Worm (Caenorhabditis elegans): ENCODE data around the gene ugt-15.

The ugt-15 gene

ce11 chrV:12815386-12815785 lies 11.9 kb upstream of the ugt-15 start:
- TF ChIP-seq med-1 (GFP tag; optimal IDR thresholded peaks at IDR 0.05; ENCODE audit: insufficient read depth): no peak
- no peak for TF ChIP-seq klf-2 (GFP tag; conservative IDR thresholded peaks at IDR 0.05)
- no peak for TF ChIP-seq T22C8.4 (GFP tag; IDR thresholded peaks at IDR 0.05)
- TF ChIP-seq ztf-29 (GFP tag; IDR thresholded peaks at IDR 0.05): no peak
- no peak for TF ChIP-seq tab-1 (GFP tag; IDR thresholded peaks at IDR 0.05)
- no peak for TF ChIP-seq flt-1 (GFP tag; IDR thresholded peaks at IDR 0.05)
- TF ChIP-seq cog-1 (tag; optimal IDR thresholded peaks at IDR 0.05): no peak

DNA sequence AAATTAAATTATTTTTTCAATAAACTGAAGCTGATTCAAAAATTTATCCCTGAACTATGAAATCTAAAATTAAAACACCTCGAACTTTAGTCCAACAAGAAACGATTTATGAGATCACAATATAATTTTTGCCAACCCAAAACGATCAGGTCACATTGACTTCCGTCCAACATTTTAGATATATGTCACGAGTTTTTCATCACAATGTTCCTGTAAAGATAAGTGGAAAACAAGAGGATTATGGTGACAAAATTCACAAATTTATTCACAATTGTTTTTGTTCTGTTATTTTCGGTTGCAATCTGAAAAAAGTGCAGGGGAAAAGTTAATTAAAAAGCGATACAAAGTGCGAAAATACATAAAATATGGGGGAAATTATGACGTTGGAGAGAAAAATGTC lies 10.6 kb upstream of the ugt-15 start:
- no peak for TF ChIP-seq ztf-29 (GFP tag; IDR thresholded peaks at IDR 0.05)
- no peak for TF ChIP-seq flt-1 (GFP tag; IDR thresholded peaks at IDR 0.05)
- TF ChIP-seq ztf-23 (GFP tag; IDR thresholded peaks at IDR 0.05): no peak
- no peak for TF ChIP-seq med-1 (GFP tag; optimal IDR thresholded peaks at IDR 0.05; ENCODE audit: insufficient read depth)
- TF ChIP-seq tab-1 (GFP tag; IDR thresholded peaks at IDR 0.05): no peak
- TF ChIP-seq klf-2 (GFP tag; conservative IDR thresholded peaks at IDR 0.05): no peak

DNA sequence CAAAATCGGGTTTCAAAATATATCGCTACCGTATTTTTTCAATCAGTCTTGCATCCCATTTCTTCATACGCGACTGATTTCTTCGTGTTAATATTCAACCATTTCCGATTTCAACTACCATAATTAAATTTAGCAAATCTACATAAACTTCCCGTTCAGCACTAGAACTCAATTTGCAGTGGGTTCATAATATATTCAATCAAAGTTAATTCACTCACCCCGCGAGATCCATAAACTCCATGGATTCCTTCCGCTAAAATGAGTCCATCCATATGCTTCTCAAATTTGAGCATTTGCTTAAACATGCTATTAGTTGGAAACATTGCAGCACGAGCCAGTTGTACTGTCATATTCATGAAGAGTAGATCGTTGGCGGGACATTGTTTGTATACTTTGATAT lies 8.8 kb upstream of the ugt-15 start:
- TF ChIP-seq klf-2 (GFP tag; conservative IDR thresholded peaks at IDR 0.05): no peak
- no peak for TF ChIP-seq flt-1 (GFP tag; IDR thresholded peaks at IDR 0.05)
- no peak for TF ChIP-seq med-1 (GFP tag; optimal IDR thresholded peaks at IDR 0.05; ENCODE audit: insufficient read depth)
- no peak for TF ChIP-seq ref-1 (GFP tag; conservative IDR thresholded peaks at IDR 0.05)
- no peak for TF ChIP-seq ztf-29 (GFP tag; IDR thresholded peaks at IDR 0.05)
- TF ChIP-seq tab-1 (GFP tag; IDR thresholded peaks at IDR 0.05): no peak
- no peak for TF ChIP-seq ztf-23 (GFP tag; IDR thresholded peaks at IDR 0.05)
- no peak for TF ChIP-seq cog-1 (tag; optimal IDR thresholded peaks at IDR 0.05)
- TF ChIP-seq T22C8.4 (GFP tag; IDR thresholded peaks at IDR 0.05): no peak

ce11 chrV:12819155-12819554 lies 8.2 kb upstream of the ugt-15 start:
- TF ChIP-seq T22C8.4 (GFP tag; IDR thresholded peaks at IDR 0.05) (no peak), ztf-23 (GFP tag; IDR thresholded peaks at IDR 0.05) (no peak), ztf-29 (GFP tag; IDR thresholded peaks at IDR 0.05) (no peak), med-1 (GFP tag; optimal IDR thresholded peaks at IDR 0.05; ENCODE audit: insufficient read depth) (no peak)

DNA sequence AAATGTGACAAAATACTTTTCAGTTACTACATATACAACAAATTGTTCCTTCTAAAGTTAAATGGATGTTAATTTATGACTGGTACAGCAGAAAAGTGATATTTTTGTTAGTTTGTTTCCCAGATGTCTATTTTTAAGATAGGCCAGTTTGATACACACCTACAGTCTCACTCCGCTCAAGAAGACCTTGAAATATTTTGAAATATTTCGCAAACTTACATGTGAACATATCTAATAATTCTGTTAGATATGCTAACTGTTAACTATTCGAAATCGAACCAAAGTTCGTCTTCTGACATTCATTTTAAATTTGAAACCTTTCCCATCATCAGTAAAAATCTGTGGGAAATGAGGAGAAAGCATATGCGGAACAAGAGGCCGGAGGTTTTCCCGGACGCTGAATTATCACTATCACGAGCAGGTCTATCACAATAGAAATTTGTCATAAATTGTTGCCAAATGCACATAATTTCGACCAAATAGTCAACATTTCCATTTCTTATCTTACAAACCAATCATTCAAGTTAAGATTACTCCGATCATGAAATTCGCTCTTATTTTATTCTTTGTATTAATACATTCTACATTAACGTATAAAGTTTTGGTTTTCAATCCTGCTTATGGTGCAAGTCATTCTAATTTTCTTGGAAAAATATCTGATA lies 7.4 kb upstream of the ugt-15 start, which contains the start of the genes ZC443.4 and ugt-18:
Gene ZC443.4, minus strand, starts transcription at position 95 of the 662 bp plus-strand sequence.
Gene ugt-18, plus strand, starts transcription at position 469 of the 662 bp plus-strand sequence.
- no peak for TF ChIP-seq flt-1 (GFP tag; IDR thresholded peaks at IDR 0.05)
- TF ChIP-seq tab-1 (GFP tag; IDR thresholded peaks at IDR 0.05): no peak

ce11 chrV:12822065-12822464 lies 5.3 kb upstream of the ugt-15 start:
- TF ChIP-seq flt-1 (GFP tag; IDR thresholded peaks at IDR 0.05): no peak
- no peak for TF ChIP-seq T22C8.4 (GFP tag; IDR thresholded peaks at IDR 0.05)
- TF ChIP-seq med-1 (GFP tag; optimal IDR thresholded peaks at IDR 0.05; ENCODE audit: insufficient read depth): no peak
- TF ChIP-seq klf-2 (GFP tag; conservative IDR thresholded peaks at IDR 0.05): no peak
- no peak for TF ChIP-seq ztf-23 (GFP tag; IDR thresholded peaks at IDR 0.05)
- no peak for TF ChIP-seq tab-1 (GFP tag; IDR thresholded peaks at IDR 0.05)
- TF ChIP-seq cog-1 (tag; optimal IDR thresholded peaks at IDR 0.05): no peak
- no peak for TF ChIP-seq ztf-29 (GFP tag; IDR thresholded peaks at IDR 0.05)
- no peak for TF ChIP-seq ref-1 (GFP tag; conservative IDR thresholded peaks at IDR 0.05)

- no peak for TF ChIP-seq tab-1 (GFP tag; IDR thresholded peaks at IDR 0.05)
- no peak for TF ChIP-seq ztf-29 (GFP tag; IDR thresholded peaks at IDR 0.05)
- TF ChIP-seq flt-1 (GFP tag; IDR thresholded peaks at IDR 0.05): no peak
- no peak for TF ChIP-seq ref-1 (GFP tag; conservative IDR thresholded peaks at IDR 0.05)
- no peak for TF ChIP-seq cog-1 (tag; optimal IDR thresholded peaks at IDR 0.05)
- no peak for TF ChIP-seq T22C8.4 (GFP tag; IDR thresholded peaks at IDR 0.05)
- TF ChIP-seq klf-2 (GFP tag; conservative IDR thresholded peaks at IDR 0.05): no peak
- TF ChIP-seq med-1 (GFP tag; optimal IDR thresholded peaks at IDR 0.05; ENCODE audit: insufficient read depth): no peak
- no peak for TF ChIP-seq ztf-23 (GFP tag; IDR thresholded peaks at IDR 0.05)
Observed at ce11 chrV:12824777-12825176, 2.5 kb upstream of the ugt-15 start, which contains the start of gene ugt-16. TSS of gene ugt-16 (plus strand) at chrV:12825024.

ce11 chrV:12835388-12835787 lies 8.1 kb downstream of the ugt-15 start, which contains the start of gene C44H9.4:
TSS of gene C44H9.4 (plus strand) at chrV:12835688.
- TF ChIP-seq ztf-29 (GFP tag; IDR thresholded peaks at IDR 0.05) (no peak), T22C8.4 (GFP tag; IDR thresholded peaks at IDR 0.05) (no peak), flt-1 (GFP tag; IDR thresholded peaks at IDR 0.05) (no peak), klf-2 (GFP tag; conservative IDR thresholded peaks at IDR 0.05) (no peak), cog-1 (tag; optimal IDR thresholded peaks at IDR 0.05) (no peak), ref-1 (GFP tag; conservative IDR thresholded peaks at IDR 0.05) (no peak)

DNA sequence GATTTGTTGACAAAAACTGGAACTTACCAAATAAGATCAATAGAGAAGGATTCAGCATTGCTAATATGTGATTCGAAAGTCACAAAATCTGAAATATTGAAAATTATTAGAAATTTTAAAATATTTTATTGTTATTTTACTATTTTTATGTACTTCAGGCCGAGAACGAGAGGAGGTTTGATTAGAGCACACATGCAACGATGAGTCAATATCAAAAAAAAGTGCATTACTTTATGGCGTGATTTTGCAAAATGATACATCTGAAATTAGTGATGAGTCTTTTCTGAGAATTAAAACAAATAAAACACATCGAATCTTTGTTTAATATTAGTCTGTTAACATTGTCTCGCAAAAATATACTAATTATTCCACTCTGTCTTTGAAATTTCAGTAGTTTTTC lies 17.4 kb downstream of the ugt-15 start:
- no peak for TF ChIP-seq ztf-29 (GFP tag; IDR thresholded peaks at IDR 0.05)
- no peak for TF ChIP-seq ref-1 (GFP tag; conservative IDR thresholded peaks at IDR 0.05)
- TF ChIP-seq ztf-23 (GFP tag; IDR thresholded peaks at IDR 0.05): no peak
- TF ChIP-seq tab-1 (GFP tag; IDR thresholded peaks at IDR 0.05): no peak
- TF ChIP-seq cog-1 (tag; optimal IDR thresholded peaks at IDR 0.05): no peak
- no peak for TF ChIP-seq flt-1 (GFP tag; IDR thresholded peaks at IDR 0.05)
- no peak for TF ChIP-seq klf-2 (GFP tag; conservative IDR thresholded peaks at IDR 0.05)
- no peak for TF ChIP-seq T22C8.4 (GFP tag; IDR thresholded peaks at IDR 0.05)
- no peak for TF ChIP-seq med-1 (GFP tag; optimal IDR thresholded peaks at IDR 0.05; ENCODE audit: insufficient read depth)

DNA sequence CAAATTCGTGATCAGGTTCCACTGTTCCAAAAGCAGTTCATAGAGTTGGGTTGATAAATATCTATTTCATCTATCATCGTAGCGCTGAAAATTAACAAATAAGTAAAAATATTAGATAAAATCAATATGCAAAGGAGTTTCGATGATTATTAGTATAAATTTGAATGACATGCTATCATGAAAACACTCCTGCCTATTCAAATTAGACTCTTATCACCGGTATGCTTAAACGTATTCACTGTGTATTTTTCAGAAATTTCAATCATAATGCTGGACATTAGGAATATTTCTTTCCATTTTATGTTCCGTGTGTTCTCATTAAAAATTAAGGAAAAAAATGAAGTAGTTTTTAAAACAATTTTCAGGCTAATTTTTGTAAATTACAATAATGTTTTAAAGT lies 17.9 kb downstream of the ugt-15 start, which contains the start of gene C44H9.6:
Gene C44H9.6, minus strand, starts transcription at position 101 of the 400 bp plus-strand sequence.
- TF ChIP-seq ref-1 (GFP tag; conservative IDR thresholded peaks at IDR 0.05): no peak
- no peak for TF ChIP-seq T22C8.4 (GFP tag; IDR thresholded peaks at IDR 0.05)
- TF ChIP-seq ztf-23 (GFP tag; IDR thresholded peaks at IDR 0.05): no peak
- TF ChIP-seq klf-2 (GFP tag; conservative IDR thresholded peaks at IDR 0.05): no peak
- no peak for TF ChIP-seq tab-1 (GFP tag; IDR thresholded peaks at IDR 0.05)
- no peak for TF ChIP-seq ztf-29 (GFP tag; IDR thresholded peaks at IDR 0.05)
- no peak for TF ChIP-seq cog-1 (tag; optimal IDR thresholded peaks at IDR 0.05)
- TF ChIP-seq med-1 (GFP tag; optimal IDR thresholded peaks at IDR 0.05; ENCODE audit: insufficient read depth): no peak
- no peak for TF ChIP-seq flt-1 (GFP tag; IDR thresholded peaks at IDR 0.05)

Data from whole organism, midembryonic.